Fruit fly (Drosophila melanogaster) whole organism, embryonic: ENCODE results near the gene tup.

Experiments used
- Asciz ChIP-seq: fragments of 200-800 bp; sonication (Bioruptor generic); optimal IDR thresholded peaks from 2 replicates; lab custom pipeline; 2017; ENCODE audit warnings: missing biosample characterization, mild to moderate bottlenecking, missing genetic modification characterization, missing genetic modification reagents
- BEAF-32 ChIP-seq: fragments of 200-800 bp; sonication (Bioruptor generic); optimal IDR thresholded peaks from 3 replicates; lab custom pipeline; 2017; ENCODE audit warnings: missing biosample characterization, missing genetic modification characterization, mild to moderate bottlenecking, moderate library complexity, missing genetic modification reagents
- CG11247 ChIP-seq: fragments of 200-800 bp; sonication (Bioruptor generic); IDR thresholded peaks from 2 replicates; pipeline ENCODE4 v1.3.6; 2022; ENCODE audit warnings: missing biosample characterization, missing genetic modification characterization
- CG12299 ChIP-seq: fragments of 200-800 bp; sonication (Bioruptor generic); optimal IDR thresholded peaks from 2 replicates; lab custom pipeline; 2018; ENCODE audit warnings: missing biosample characterization, mild to moderate bottlenecking, missing genetic modification characterization
- CG12769 ChIP-seq: fragments of 200-800 bp; sonication (Bioruptor generic); optimal IDR thresholded peaks from 2 replicates; lab custom pipeline; 2019; ENCODE audit warnings: missing biosample characterization, mild to moderate bottlenecking, missing genetic modification characterization, moderate library complexity
- CG13287 ChIP-seq: fragments of 200-800 bp; sonication (Bioruptor generic); IDR thresholded peaks from 2 replicates; pipeline ENCODE4 v1.3.6; 2022; ENCODE audit warnings: missing biosample characterization, missing genetic modification characterization; ENCODE audit not compliant: partially characterized antibody
- CG14965 ChIP-seq: fragments of 200-800 bp; sonication (Bioruptor generic); optimal IDR thresholded peaks from 2 replicates; lab custom pipeline; 2016; ENCODE audit warnings: missing biosample characterization, missing genetic modification characterization, borderline replicate concordance
- CG17361 ChIP-seq: fragments of 200-800 bp; sonication (Bioruptor generic); IDR thresholded peaks from 3 replicates; pipeline ENCODE4 v1.3.6; 2022; ENCODE audit warnings: missing biosample characterization, missing genetic modification characterization
- CG17568 ChIP-seq: fragments of 200-800 bp; sonication (Bioruptor generic); optimal IDR thresholded peaks from 2 replicates; lab custom pipeline; 2018; ENCODE audit warnings: missing biosample characterization, mild to moderate bottlenecking, missing genetic modification characterization, moderate library complexity
- CG34376 ChIP-seq: fragments of 200-800 bp; sonication (Bioruptor generic); optimal IDR thresholded peaks from 2 replicates; lab custom pipeline; 2018; ENCODE audit warnings: missing biosample characterization, mild to moderate bottlenecking, missing genetic modification characterization
- CG4282 ChIP-seq: fragments of 200-800 bp; sonication (Bioruptor generic); optimal IDR thresholded peaks from 2 replicates; lab custom pipeline; 2016; ENCODE audit warnings: missing biosample characterization, missing genetic modification characterization
- CG4707 ChIP-seq: fragments of 200-800 bp; sonication (Bioruptor generic); optimal IDR thresholded peaks from 2 replicates; lab custom pipeline; 2018; ENCODE audit warnings: missing biosample characterization, mild to moderate bottlenecking, missing genetic modification characterization, moderate library complexity
- CG6254 ChIP-seq: fragments of 200-800 bp; sonication (Bioruptor generic); optimal IDR thresholded peaks from 3 replicates; lab custom pipeline; 2017; ENCODE audit warnings: mild to moderate bottlenecking, missing biosample characterization, missing genetic modification reagents, missing genetic modification characterization
- CG7271 ChIP-seq: fragments of 200-800 bp; sonication (Bioruptor generic); optimal IDR thresholded peaks from 2 replicates; lab custom pipeline; 2018; ENCODE audit warnings: missing biosample characterization, mild to moderate bottlenecking, missing genetic modification characterization, moderate library complexity
- CG7372 ChIP-seq: fragments of 200-800 bp; sonication (Bioruptor generic); IDR thresholded peaks from 2 replicates; pipeline ENCODE4 v1.3.6; 2022; ENCODE audit warnings: missing biosample characterization, missing genetic modification characterization
- CG9609 ChIP-seq: fragments of 200-800 bp; sonication (Bioruptor generic); optimal IDR thresholded peaks from 3 replicates; lab custom pipeline; 2016; ENCODE audit warnings: missing biosample characterization, missing genetic modification characterization
- Camta ChIP-seq: fragments of 200-800 bp; sonication (Bioruptor generic); optimal IDR thresholded peaks from 2 replicates; lab custom pipeline; 2016; ENCODE audit warnings: missing biosample characterization, missing genetic modification characterization
- CkIIα-i1 ChIP-seq: fragments of 200-800 bp; sonication (Bioruptor generic); IDR thresholded peaks from 2 replicates; pipeline ENCODE4 v1.3.6; 2022; ENCODE audit warnings: missing biosample characterization, missing genetic modification characterization
- Deaf1 ChIP-seq: fragments of 200-800 bp; optimal IDR thresholded peaks from 3 replicates; lab custom pipeline; 2019; ENCODE audit warnings: missing biosample characterization, mild to moderate bottlenecking, missing genetic modification characterization, moderate library complexity
- HHEX ChIP-seq: fragments of 200-800 bp; sonication (Bioruptor generic); optimal IDR thresholded peaks from 3 replicates; lab custom pipeline; 2017; ENCODE audit warnings: missing biosample characterization, mild to moderate bottlenecking, missing genetic modification characterization, missing genetic modification reagents
- Opbp ChIP-seq: fragments of 200-800 bp; sonication (Bioruptor generic); IDR thresholded peaks from 3 replicates; pipeline ENCODE4 v1.3.6; 2022; ENCODE audit warnings: missing biosample characterization, missing genetic modification characterization; ENCODE audit not compliant: partially characterized antibody
- Poxn ChIP-seq: fragments of 200-800 bp; sonication (Bioruptor generic); IDR thresholded peaks from 2 replicates; pipeline ENCODE4 v1.3.6; 2022; ENCODE audit warnings: missing biosample characterization, missing genetic modification characterization
- Usf ChIP-seq: fragments of 200-800 bp; sonication (Bioruptor generic); optimal IDR thresholded peaks from 2 replicates; lab custom pipeline; 2017; ENCODE audit warnings: missing genotype, missing biosample characterization, missing genetic modification characterization
- ac ChIP-seq: fragments of 200-800 bp; sonication (Bioruptor generic); optimal IDR thresholded peaks from 3 replicates; lab custom pipeline; 2017; ENCODE audit warnings: missing biosample characterization, mild to moderate bottlenecking, missing genetic modification characterization
- aop ChIP-seq: fragments of 200-800 bp; sonication (Bioruptor generic); IDR thresholded peaks from 2 replicates; pipeline ENCODE4 v1.3.6; 2022; ENCODE audit warnings: missing biosample characterization, missing genetic modification characterization
- caup ChIP-seq: fragments of 200-800 bp; sonication (Bioruptor generic); optimal IDR thresholded peaks from 3 replicates; lab custom pipeline; 2017; ENCODE audit warnings: missing biosample characterization, mild to moderate bottlenecking, missing genetic modification characterization, moderate library complexity; ENCODE audit not compliant: severe bottlenecking
- cg ChIP-seq: fragments of 200-800 bp; sonication (Bioruptor generic); optimal IDR thresholded peaks from 3 replicates; lab custom pipeline; 2019; ENCODE audit warnings: missing biosample characterization, mild to moderate bottlenecking, missing genetic modification characterization, moderate library complexity
- chn ChIP-seq: fragments of 200-800 bp; sonication (Bioruptor generic); optimal IDR thresholded peaks from 2 replicates; lab custom pipeline; 2016; ENCODE audit warnings: missing biosample characterization, missing genetic modification characterization
- ci ChIP-seq: fragments of 200-800 bp; sonication (Bioruptor generic); IDR thresholded peaks from 3 replicates; pipeline ENCODE4 v1.3.6; 2022; ENCODE audit warnings: missing biosample characterization, missing genetic modification characterization
- croc ChIP-seq: fragments of 200-800 bp; sonication (Bioruptor generic); conservative IDR thresholded peaks from 3 replicates; pipeline ENCODE4 v1.3.6; 2022; ENCODE audit warnings: missing biosample characterization, missing genetic modification characterization
- dpn ChIP-seq, 2 experiments: fragments of 200-800 bp; sonication (Bioruptor generic); optimal IDR thresholded peaks; 3 replicates each; lab custom pipeline; 2016; ENCODE audit warnings: missing biosample characterization in 2 of 2, missing genetic modification characterization in 2 of 2
- dysf ChIP-seq: fragments of 200-800 bp; sonication (Bioruptor generic); IDR thresholded peaks from 3 replicates; pipeline ENCODE4 v1.3.6; 2022; ENCODE audit warnings: missing biosample characterization, missing genetic modification characterization
- ftz-f1 ChIP-seq: fragments of 200-800 bp; sonication (Bioruptor generic); optimal IDR thresholded peaks from 2 replicates; lab custom pipeline; 2016; ENCODE audit warnings: missing biosample characterization, missing genetic modification characterization
- gem ChIP-seq: fragments of 200-800 bp; sonication (Bioruptor generic); optimal IDR thresholded peaks from 2 replicates; lab custom pipeline; 2019; ENCODE audit warnings: missing biosample characterization, mild to moderate bottlenecking, missing genetic modification characterization, moderate library complexity
- gsb ChIP-seq: fragments of 200-800 bp; sonication (Bioruptor generic); IDR thresholded peaks from 2 replicates; pipeline ENCODE4 v1.3.6; 2022; ENCODE audit warnings: missing biosample characterization, missing genetic modification characterization
- gt ChIP-seq: fragments of 200-800 bp; sonication (Bioruptor generic); IDR thresholded peaks from 2 replicates; pipeline ENCODE4 v1.3.6; 2022; ENCODE audit warnings: missing biosample characterization, missing genetic modification characterization
- ham ChIP-seq: fragments of 200-800 bp; sonication (Bioruptor generic); IDR thresholded peaks from 2 replicates; pipeline ENCODE4 v1.3.6; 2022; ENCODE audit warnings: missing biosample characterization, missing genetic modification characterization
- ind ChIP-seq: fragments of 200-800 bp; sonication (Bioruptor generic); optimal IDR thresholded peaks from 3 replicates; lab custom pipeline; 2016; ENCODE audit warnings: missing biosample characterization, missing genetic modification characterization
- jing ChIP-seq: fragments of 200-800 bp; sonication (Bioruptor generic); optimal IDR thresholded peaks from 2 replicates; lab custom pipeline; 2018; ENCODE audit warnings: missing biosample characterization, mild to moderate bottlenecking, missing genetic modification characterization
- lbe ChIP-seq: fragments of 200-800 bp; sonication (Bioruptor generic); optimal IDR thresholded peaks from 2 replicates; lab custom pipeline; 2016; ENCODE audit warnings: missing biosample characterization, mild to moderate bottlenecking, missing genetic modification characterization
- lilli ChIP-seq: fragments of 200-800 bp; sonication (Bioruptor generic); optimal IDR thresholded peaks from 3 replicates; lab custom pipeline; 2016; ENCODE audit warnings: missing biosample characterization, missing genetic modification characterization
- lmd ChIP-seq: fragments of 200-800 bp; sonication (Bioruptor generic); IDR thresholded peaks from 2 replicates; pipeline ENCODE4 v1.3.6; 2022; ENCODE audit warnings: missing biosample characterization, missing genetic modification characterization
- nerfin-2 ChIP-seq: fragments of 200-800 bp; sonication (Bioruptor generic); IDR thresholded peaks from 2 replicates; pipeline ENCODE4 v1.3.6; 2022; ENCODE audit warnings: missing biosample characterization, missing genetic modification characterization; ENCODE audit not compliant: partially characterized antibody
- oc ChIP-seq: fragments of 200-800 bp; sonication (Bioruptor generic); optimal IDR thresholded peaks from 2 replicates; lab custom pipeline; 2018; ENCODE audit warnings: missing biosample characterization, mild to moderate bottlenecking, missing genetic modification characterization, moderate library complexity
- onecut ChIP-seq: fragments of 200-800 bp; sonication (Bioruptor generic); IDR thresholded peaks from 2 replicates; pipeline ENCODE4 v1.3.6; 2022; ENCODE audit warnings: missing biosample characterization, missing genetic modification characterization
- pb ChIP-seq: fragments of 200-800 bp; sonication (Bioruptor generic); optimal IDR thresholded peaks from 3 replicates; lab custom pipeline; 2016; ENCODE audit warnings: missing biosample characterization, missing genetic modification characterization
- pho ChIP-seq: fragments of 200-800 bp; sonication (Bioruptor generic); optimal IDR thresholded peaks from 2 replicates; lab custom pipeline; 2016; ENCODE audit warnings: missing biosample characterization, missing genetic modification characterization
- run ChIP-seq: fragments of 200-800 bp; sonication (Bioruptor generic); optimal IDR thresholded peaks from 3 replicates; lab custom pipeline; 2018; ENCODE audit warnings: missing biosample characterization, mild to moderate bottlenecking, missing genetic modification characterization
- so ChIP-seq: fragments of 200-800 bp; sonication (Bioruptor generic); IDR thresholded peaks from 3 replicates; pipeline ENCODE4 v1.3.6; 2022; ENCODE audit warnings: missing biosample characterization, missing genetic modification characterization
- stc ChIP-seq: fragments of 200-800 bp; sonication (Bioruptor generic); IDR thresholded peaks from 2 replicates; pipeline ENCODE4 v1.3.6; 2022; ENCODE audit warnings: missing biosample characterization, missing genetic modification characterization
- tio ChIP-seq: fragments of 200-800 bp; sonication (Bioruptor generic); optimal IDR thresholded peaks from 2 replicates; lab custom pipeline; 2017; ENCODE audit warnings: missing biosample characterization, missing genetic modification characterization, inconsistent platforms
- yki ChIP-seq: fragments of >200 bp; optimal IDR thresholded peaks from 3 replicates; lab custom pipeline; 2018

Gene tup

dm6 chr2L:18899862-18900261 lies 18.8 kb upstream of the tup start (continued):
- no peak for TF ChIP-seq ac
- TF ChIP-seq gt (GFP tag; lab: Robert Waterston, UW) = 0 out of 2 replicates have a peak, but pooled peaks have one; percentile 22
- TF ChIP-seq dysf = 0 out of 3 replicates have a peak, but pooled peaks have one; percentile 28
- peak; percentile 12 for TF ChIP-seq CG9609 (GFP tag; lab: Kevin White, UChicago)
- no peak for TF ChIP-seq oc (tag; lab: Kevin White, UChicago)
- no peak for TF ChIP-seq CG12769 (tag; lab: Kevin White, UChicago)
- peak; percentile 79 for TF ChIP-seq gem (tag; lab: Kevin White, UChicago)
- peak; percentile 55 for TF ChIP-seq CG6254 (GFP tag; lab: Kevin White, UChicago)
- TF ChIP-seq so (GFP tag; lab: Robert Waterston, UW) = no peak
- TF ChIP-seq CG4282 (GFP tag; lab: Kevin White, UChicago) = no peak
- TF ChIP-seq CkIIα-i1 (GFP tag; lab: Robert Waterston, UW) = no peak
- no peak for TF ChIP-seq BEAF-32 (GFP tag; lab: Kevin White, UChicago)
- TF ChIP-seq chn (GFP tag; lab: Kevin White, UChicago) = peak; percentile 43
- no peak for TF ChIP-seq CG17568 (GFP tag; lab: Kevin White, UChicago)
- TF ChIP-seq caup (GFP tag; lab: Kevin White, UChicago) = no peak
- peak; percentile 44 for TF ChIP-seq tio (GFP tag; lab: Kevin White, UChicago)
- TF ChIP-seq CG11247 (GFP tag; lab: Robert Waterston, UW) = no peak
- TF ChIP-seq CG34376 (GFP tag; lab: Kevin White, UChicago) = no peak
- TF ChIP-seq onecut = peak; percentile 8; the same call in 1 of the 2 replicates
- TF ChIP-seq ham = no peak
- TF ChIP-seq gsb (GFP tag; lab: Robert Waterston, UW) = no peak
- peak; percentile 14 for TF ChIP-seq ind (GFP tag; lab: Kevin White, UChicago)
- no peak for TF ChIP-seq CG7372 (GFP tag; lab: Robert Waterston, UW)
- TF ChIP-seq dpn (GFP tag; optimal IDR thresholded peaks at IDR 0.05; lab: Kevin White, UChicago) = peak; percentile 21 to 41
- TF ChIP-seq yki (lab: Kevin White, UChicago) = no peak
- TF ChIP-seq jing (GFP tag; lab: Kevin White, UChicago) = peak; percentile 24
- peak; percentile 44 for TF ChIP-seq Asciz
- no peak for TF ChIP-seq lbe (GFP tag; lab: Kevin White, UChicago)
- no peak for TF ChIP-seq Poxn (GFP tag; lab: Robert Waterston, UW)
- TF ChIP-seq CG7271 (tag; lab: Kevin White, UChicago) = peak; percentile 13
- no peak for TF ChIP-seq CG4707
- TF ChIP-seq lilli (GFP tag; lab: Kevin White, UChicago) = peak; percentile 3
- no peak for TF ChIP-seq CG13287 (GFP tag; lab: Robert Waterston, UW)
- TF ChIP-seq nerfin-2 = no peak
- TF ChIP-seq ftz-f1 = no peak
- peak; percentile 57 for TF ChIP-seq lmd (GFP tag; lab: Robert Waterston, UW)
- TF ChIP-seq aop (GFP tag; lab: Robert Waterston, UW) = no peak
- no peak for TF ChIP-seq HHEX (GFP tag; lab: Kevin White, UChicago)
- TF ChIP-seq stc (GFP tag; lab: Robert Waterston, UW) = no peak
- TF ChIP-seq Deaf1 (tag; lab: Kevin White, UChicago) = no peak
- peak; percentile 31 for TF ChIP-seq Camta
- TF ChIP-seq pb (GFP tag; lab: Kevin White, UChicago) = no peak
- TF ChIP-seq croc (GFP tag; lab: Robert Waterston, UW) = peak; percentile 72
- no peak for TF ChIP-seq CG14965 (GFP tag; lab: Kevin White, UChicago)
- peak; percentile 21 for TF ChIP-seq Usf (GFP tag; lab: Kevin White, UChicago)
- no peak for TF ChIP-seq cg (GFP tag; lab: Kevin White, UChicago)
- peak; percentile 63; the same call in 1 of the 3 replicates for TF ChIP-seq ci
- TF ChIP-seq Opbp (GFP tag; lab: Robert Waterston, UW) = no peak
- no peak for TF ChIP-seq pho (GFP tag; lab: Kevin White, UChicago)
- no peak for TF ChIP-seq CG12299 (tag; lab: Kevin White, UChicago)
- no peak for TF ChIP-seq run (tag; lab: Kevin White, UChicago)
- TF ChIP-seq CG17361 = peak; percentile 40
